Worm (Caenorhabditis elegans): ENCODE data around the gene F52E1.3.

The F52E1.3 gene

ce11 chrV:8357756-8358155 is 36.8 kb upstream of the F52E1.3 start:
- TF ChIP-seq nhr-43 (tag; optimal IDR thresholded peaks at IDR 0.05; ENCODE audit: poor library complexity, severe bottlenecking) (no peak), ZK546.5 (tag; optimal IDR thresholded peaks at IDR 0.05) (no peak), R02D3.7 (tag; optimal IDR thresholded peaks at IDR 0.05) (no peak), sea-2 (GFP tag; optimal IDR thresholded peaks at IDR 0.05) (no peak), ztf-11 (tag; optimal IDR thresholded peaks at IDR 0.05) (no peak), jun-1 (tag; optimal IDR thresholded peaks at IDR 0.05) (no peak)

- no peak for TF ChIP-seq mdl-1 (tag; optimal IDR thresholded peaks at IDR 0.05)
- TF ChIP-seq nhr-237 (tag; optimal IDR thresholded peaks at IDR 0.05), result no peak
- no peak for TF ChIP-seq aly-2 (tag; optimal IDR thresholded peaks at IDR 0.05)
- TF ChIP-seq lsy-12 (tag; optimal IDR thresholded peaks at IDR 0.05), result no peak
- no peak for TF ChIP-seq R02D3.7 (tag; optimal IDR thresholded peaks at IDR 0.05)
- no peak for TF ChIP-seq elt-2 (tag; optimal IDR thresholded peaks at IDR 0.05)
- TF ChIP-seq ZK546.5 (tag; optimal IDR thresholded peaks at IDR 0.05), result no peak
- TF ChIP-seq nhr-28 (tag; optimal IDR thresholded peaks at IDR 0.05), result no peak
- no peak for TF ChIP-seq ceh-16 (tag; optimal IDR thresholded peaks at IDR 0.05)
- TF ChIP-seq egl-27 (tag; optimal IDR thresholded peaks at IDR 0.05), result no peak
- no peak for TF ChIP-seq skn-1 (tag; optimal IDR thresholded peaks at IDR 0.05)
Observed at ce11 chrV:8358702-8359101, 35.9 kb upstream of the F52E1.3 start.

DNA sequence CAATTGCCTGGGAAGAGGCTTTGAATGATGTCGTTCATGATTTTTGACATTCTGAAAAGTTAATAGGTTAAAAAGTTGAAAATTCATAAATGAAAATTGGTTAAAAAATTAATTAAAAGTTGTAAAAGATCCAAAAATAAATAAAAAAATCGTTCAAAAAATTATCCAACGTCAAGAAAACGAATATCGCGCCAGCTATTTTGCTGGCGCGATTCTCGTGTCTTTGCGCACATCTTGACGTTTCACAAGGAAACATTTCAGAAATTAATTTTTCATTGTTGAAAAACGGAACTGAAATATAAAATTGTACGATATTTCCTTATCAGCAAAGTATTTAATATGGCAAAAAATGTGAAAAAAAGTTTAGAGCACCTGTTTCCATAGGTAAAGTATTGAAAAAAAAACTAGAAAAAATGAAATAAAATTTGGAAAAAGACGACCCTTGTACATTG is 35.5 kb upstream of the F52E1.3 start, which contains the start of gene mpdu-1:
TSS of gene mpdu-1 (minus strand) at position 51 of the 452 bp plus-strand sequence.
- TF ChIP-seq ceh-16 (tag; optimal IDR thresholded peaks at IDR 0.05), result no peak
- no peak for TF ChIP-seq eor-1 (tag; optimal IDR thresholded peaks at IDR 0.05)
- peak; percentile 59 for TF ChIP-seq lin-15B (tag; optimal IDR thresholded peaks at IDR 0.05)
- no peak for TF ChIP-seq ztf-4 (tag; optimal IDR thresholded peaks at IDR 0.05)
- peak; percentile 24 for TF ChIP-seq hmg-11 (tag; optimal IDR thresholded peaks at IDR 0.05)
- peak; percentile 63 for TF ChIP-seq nfya-1 (tag; optimal IDR thresholded peaks at IDR 0.05; ENCODE audit: insufficient read depth)
- peak; percentile 91 for TF ChIP-seq snpc-4 (tag; optimal IDR thresholded peaks at IDR 0.05)
- peak; percentile 82 for TF ChIP-seq elt-2 (tag; optimal IDR thresholded peaks at IDR 0.05)
- TF ChIP-seq jun-1 (tag; optimal IDR thresholded peaks at IDR 0.05), result peak; percentile 51
- peak; percentile 9 for TF ChIP-seq nhr-25 (tag; optimal IDR thresholded peaks at IDR 0.05)
- TF ChIP-seq ceh-28 (tag; optimal IDR thresholded peaks at IDR 0.05), result no peak
- no peak for TF ChIP-seq fkh-2 (tag; optimal IDR thresholded peaks at IDR 0.05)
- no peak for TF ChIP-seq zag-1 (tag; optimal IDR thresholded peaks at IDR 0.05)
- TF ChIP-seq ztf-11 (tag; optimal IDR thresholded peaks at IDR 0.05), result no peak
- TF ChIP-seq R02D3.7 (tag; optimal IDR thresholded peaks at IDR 0.05), result peak; percentile 3
- peak; percentile 78 for TF ChIP-seq pqm-1 (tag; optimal IDR thresholded peaks at IDR 0.05)
- TF ChIP-seq ceh-82 (tag; optimal IDR thresholded peaks at IDR 0.05), result no peak
- no peak for TF ChIP-seq ama-1 (optimal IDR thresholded peaks at IDR 0.05)

ce11 chrV:8359792-8360191 is 34.8 kb upstream of the F52E1.3 start, which contains the start of gene F38E1.6:
Gene F38E1.6 (plus strand): TSS chrV:8360092.
- TF ChIP-seq ceh-82 (tag; optimal IDR thresholded peaks at IDR 0.05) (no peak), unc-62 (GFP tag; optimal IDR thresholded peaks at IDR 0.05) (no peak), nfya-1 (tag; optimal IDR thresholded peaks at IDR 0.05; ENCODE audit: insufficient read depth) (no peak), ZK546.5 (tag; optimal IDR thresholded peaks at IDR 0.05) (no peak), nhr-11 (tag; optimal IDR thresholded peaks at IDR 0.05) (no peak), nhr-76 (tag; optimal IDR thresholded peaks at IDR 0.05) (no peak), pha-4 (tag; optimal IDR thresholded peaks at IDR 0.05) (no peak), elt-2 (tag; optimal IDR thresholded peaks at IDR 0.05) (no peak), nhr-43 (tag; optimal IDR thresholded peaks at IDR 0.05; ENCODE audit: poor library complexity, severe bottlenecking) (no peak), egl-27 (tag; optimal IDR thresholded peaks at IDR 0.05) (no peak), hmg-11 (tag; optimal IDR thresholded peaks at IDR 0.05) (no peak), egl-5 (tag; optimal IDR thresholded peaks at IDR 0.05) (no peak)

DNA sequence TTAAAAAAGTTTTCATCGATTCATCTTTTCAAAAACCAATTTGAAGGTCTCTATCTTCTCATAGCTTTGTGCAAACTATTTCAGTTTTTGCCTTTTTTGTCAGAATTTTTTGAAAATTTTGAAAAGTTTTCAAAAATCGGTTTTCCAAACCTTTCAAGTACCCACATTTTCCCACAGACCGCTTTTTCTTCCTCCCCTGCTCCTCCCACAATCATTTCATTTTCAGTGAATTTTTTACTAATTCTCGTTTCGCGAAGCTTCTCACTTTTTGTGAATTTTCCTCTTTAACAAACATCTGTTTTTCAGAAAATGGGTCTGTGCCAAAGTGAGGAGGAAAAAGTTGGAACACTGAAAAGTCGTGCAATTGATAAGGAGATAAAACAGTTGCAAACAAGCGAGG is 23.9 kb upstream of the F52E1.3 start, which contains the start of gene gpa-2:
TSS of gene gpa-2 (plus strand) at position 301 of the 400 bp plus-strand sequence.
- TF ChIP-seq fkh-2 (tag; optimal IDR thresholded peaks at IDR 0.05) (no peak), nhr-11 (tag; optimal IDR thresholded peaks at IDR 0.05) (no peak), nfya-1 (tag; optimal IDR thresholded peaks at IDR 0.05; ENCODE audit: insufficient read depth) (no peak)
